Fruit fly (Drosophila melanogaster) whole organism, embryonic: Measurements from ENCODE around the gene CG10286.

Source experiments
- Ada2b ChIP-seq: fragments of 200-800 bp; sonication (Bioruptor generic); IDR thresholded peaks from 2 replicates; pipeline ENCODE4 v1.3.6; 2022; ENCODE audit warnings: missing biosample characterization, missing genetic modification characterization
- BEAF-32 ChIP-seq: fragments of 200-800 bp; sonication (Bioruptor generic); optimal IDR thresholded peaks from 3 replicates; lab custom pipeline; 2017; ENCODE audit warnings: missing biosample characterization, missing genetic modification characterization, mild to moderate bottlenecking, moderate library complexity, missing genetic modification reagents
- CG11696 ChIP-seq: fragments of 200-800 bp; sonication (Bioruptor generic); IDR thresholded peaks from 2 replicates; pipeline ENCODE4 v1.3.6; 2022; ENCODE audit warnings: missing biosample characterization, missing genetic modification characterization
- CG11723 ChIP-seq: fragments of 200-800 bp; sonication (Bioruptor generic); optimal IDR thresholded peaks from 2 replicates; lab custom pipeline; 2017; ENCODE audit warnings: missing biosample characterization, mild to moderate bottlenecking, missing genetic modification characterization
- CG13123 ChIP-seq: fragments of 200-800 bp; sonication (Bioruptor generic); optimal IDR thresholded peaks from 2 replicates; lab custom pipeline; 2016; ENCODE audit warnings: missing biosample characterization, missing genetic modification characterization
- CG14710 ChIP-seq: fragments of 200-800 bp; sonication (Bioruptor generic); optimal IDR thresholded peaks from 3 replicates; lab custom pipeline; 2019; ENCODE audit warnings: missing biosample characterization, mild to moderate bottlenecking, missing genetic modification characterization, moderate library complexity
- CG14860 ChIP-seq: fragments of 200-800 bp; sonication (Bioruptor generic); IDR thresholded peaks from 3 replicates; pipeline ENCODE4 v1.3.6; 2022; ENCODE audit warnings: missing biosample characterization, missing genetic modification characterization; ENCODE audit not compliant: partially characterized antibody
- CG15073 ChIP-seq: fragments of 200-800 bp; sonication (Bioruptor generic); optimal IDR thresholded peaks from 2 replicates; lab custom pipeline; 2016; ENCODE audit warnings: missing biosample characterization, missing genetic modification characterization
- CG15479 ChIP-seq: fragments of 200-800 bp; sonication (Bioruptor generic); optimal IDR thresholded peaks from 3 replicates; lab custom pipeline; 2019; ENCODE audit warnings: missing biosample characterization, mild to moderate bottlenecking, missing genetic modification characterization, moderate library complexity
- CG16779 ChIP-seq: fragments of 200-800 bp; sonication (Bioruptor generic); IDR thresholded peaks from 2 replicates; pipeline ENCODE4 v1.3.6; 2022; ENCODE audit warnings: missing biosample characterization, missing genetic modification characterization
- CG18011 ChIP-seq: fragments of 200-800 bp; sonication (Bioruptor generic); optimal IDR thresholded peaks from 2 replicates; lab custom pipeline; 2017; ENCODE audit warnings: missing biosample characterization, missing genetic modification characterization, mild to moderate bottlenecking, moderate library complexity, missing genotype
- CG2202 ChIP-seq: fragments of 200-800 bp; sonication (Bioruptor generic); optimal IDR thresholded peaks from 2 replicates; lab custom pipeline; 2018; ENCODE audit warnings: missing biosample characterization, mild to moderate bottlenecking, missing genetic modification characterization
- CG31388 ChIP-seq: fragments of 200-800 bp; sonication (Bioruptor generic); optimal IDR thresholded peaks from 2 replicates; lab custom pipeline; 2016; ENCODE audit warnings: missing biosample characterization, missing genetic modification characterization
- CG32767 ChIP-seq: fragments of 200-800 bp; sonication (Bioruptor generic); IDR thresholded peaks from 2 replicates; pipeline ENCODE4 v1.3.6; 2022; ENCODE audit warnings: missing biosample characterization, missing genetic modification characterization
- CG33557 ChIP-seq: fragments of 200-800 bp; sonication (Bioruptor generic); optimal IDR thresholded peaks from 2 replicates; lab custom pipeline; 2019; ENCODE audit warnings: missing biosample characterization, mild to moderate bottlenecking, missing genetic modification characterization, moderate library complexity
- CG4707 ChIP-seq: fragments of 200-800 bp; sonication (Bioruptor generic); optimal IDR thresholded peaks from 2 replicates; lab custom pipeline; 2018; ENCODE audit warnings: missing biosample characterization, mild to moderate bottlenecking, missing genetic modification characterization, moderate library complexity
- CG4854 ChIP-seq: fragments of 200-800 bp; sonication (Bioruptor generic); optimal IDR thresholded peaks from 2 replicates; lab custom pipeline; 2016; ENCODE audit warnings: missing biosample characterization, missing genetic modification characterization, inconsistent platforms
- CG5245 ChIP-seq: fragments of 200-800 bp; sonication (Bioruptor generic); optimal IDR thresholded peaks from 3 replicates; lab custom pipeline; 2016; ENCODE audit warnings: missing biosample characterization, missing genetic modification characterization
- CG6254 ChIP-seq: fragments of 200-800 bp; sonication (Bioruptor generic); optimal IDR thresholded peaks from 3 replicates; lab custom pipeline; 2017; ENCODE audit warnings: mild to moderate bottlenecking, missing biosample characterization, missing genetic modification reagents, missing genetic modification characterization
- CG7839 ChIP-seq: fragments of 200-800 bp; sonication (Bioruptor generic); optimal IDR thresholded peaks from 3 replicates; lab custom pipeline; 2018; ENCODE audit warnings: missing biosample characterization, mild to moderate bottlenecking, missing genetic modification characterization, moderate library complexity
- CG8281 ChIP-seq: fragments of 200-800 bp; sonication (Bioruptor generic); optimal IDR thresholded peaks from 2 replicates; lab custom pipeline; 2018; ENCODE audit warnings: missing biosample characterization, mild to moderate bottlenecking, missing genetic modification characterization, moderate library complexity
- CG8924 ChIP-seq: fragments of 200-800 bp; optimal IDR thresholded peaks from 3 replicates; lab custom pipeline; 2019; ENCODE audit warnings: missing biosample characterization, mild to moderate bottlenecking, missing genetic modification characterization, moderate library complexity
- CG9727 ChIP-seq: fragments of 200-800 bp; sonication (Bioruptor generic); optimal IDR thresholded peaks from 3 replicates; lab custom pipeline; 2017; ENCODE audit warnings: missing biosample characterization, mild to moderate bottlenecking, missing genetic modification characterization
- D ChIP-seq, 2 experiments: fragments of 200-800 bp in 1 of 2; fragments of >200 bp in 1 of 2; sonication (Bioruptor generic) in 1 of 2; optimal IDR thresholded peaks; 2 replicates in 1 of 2; 3 replicates in 1 of 2; lab custom pipeline; 2017; ENCODE audit warnings: mild to moderate bottlenecking in 1 of 2, missing biosample characterization in 1 of 2, missing genetic modification characterization in 1 of 2, missing genetic modification reagents in 1 of 2
- Hmx ChIP-seq: fragments of 200-800 bp; sonication (Bioruptor generic); optimal IDR thresholded peaks from 2 replicates; lab custom pipeline; 2016; ENCODE audit warnings: missing biosample characterization, missing genetic modification characterization
- NC2β ChIP-seq: fragments of 200-800 bp; sonication (Bioruptor generic); optimal IDR thresholded peaks from 2 replicates; lab custom pipeline; 2016; ENCODE audit warnings: missing biosample characterization, missing genetic modification characterization
- Nf-YC ChIP-seq: fragments of 200-800 bp; optimal IDR thresholded peaks from 3 replicates; lab custom pipeline; 2019; ENCODE audit warnings: missing biosample characterization, mild to moderate bottlenecking, missing genetic modification characterization, moderate library complexity
- Sox102F ChIP-seq: fragments of 200-800 bp; sonication (Bioruptor generic); optimal IDR thresholded peaks from 2 replicates; lab custom pipeline; 2018; ENCODE audit warnings: missing biosample characterization, mild to moderate bottlenecking, missing genetic modification characterization, moderate library complexity
- Spps ChIP-seq: fragments of 200-800 bp; sonication (Bioruptor generic); optimal IDR thresholded peaks from 2 replicates; lab custom pipeline; 2018; ENCODE audit warnings: missing biosample characterization, mild to moderate bottlenecking, missing genetic modification characterization
- Stat92E ChIP-seq, 3 experiments: fragments of >200 bp in 2 of 3; fragments of 200-800 bp in 1 of 3; sonication (Bioruptor generic) in 1 of 3; optimal IDR thresholded peaks; 2 replicates each; lab custom pipeline; 2017 to 2019; ENCODE audit warnings: missing biosample characterization in 3 of 3, missing genetic modification characterization in 3 of 3, mild to moderate bottlenecking in 1 of 3, moderate library complexity in 1 of 3
- ac ChIP-seq: fragments of 200-800 bp; sonication (Bioruptor generic); optimal IDR thresholded peaks from 3 replicates; lab custom pipeline; 2017; ENCODE audit warnings: missing biosample characterization, mild to moderate bottlenecking, missing genetic modification characterization
- ap ChIP-seq: fragments of 200-800 bp; sonication (Bioruptor generic); IDR thresholded peaks from 2 replicates; pipeline ENCODE4 v1.3.6; 2022; ENCODE audit warnings: missing biosample characterization, missing genetic modification characterization
- ara ChIP-seq: fragments of 200-800 bp; sonication (Bioruptor generic); IDR thresholded peaks from 2 replicates; pipeline ENCODE4 v1.3.6; 2022; ENCODE audit warnings: missing biosample characterization, missing genetic modification characterization
- ase ChIP-seq: fragments of 200-800 bp; sonication (Bioruptor generic); IDR thresholded peaks from 3 replicates; pipeline ENCODE4 v1.3.6; 2022; ENCODE audit warnings: missing biosample characterization, missing genetic modification characterization
- chinmo ChIP-seq: fragments of 200-800 bp; sonication (Bioruptor generic); IDR thresholded peaks from 4 replicates; pipeline ENCODE4 v1.3.6; 2022; ENCODE audit warnings: missing biosample characterization, missing genetic modification characterization; ENCODE audit not compliant: partially characterized antibody
- dm ChIP-seq: fragments of 200-800 bp; sonication (Bioruptor generic); optimal IDR thresholded peaks from 3 replicates; lab custom pipeline; 2016; ENCODE audit warnings: missing biosample characterization, missing genetic modification characterization
- ems ChIP-seq: fragments of 200-800 bp; sonication (Bioruptor generic); optimal IDR thresholded peaks from 3 replicates; lab custom pipeline; 2016; ENCODE audit warnings: missing biosample characterization, missing genetic modification characterization
- exex ChIP-seq: fragments of 200-800 bp; sonication (Bioruptor generic); optimal IDR thresholded peaks from 4 replicates; lab custom pipeline; 2018; ENCODE audit warnings: missing biosample characterization, mild to moderate bottlenecking, missing genetic modification characterization, moderate library complexity
- fu2 ChIP-seq: fragments of 200-800 bp; sonication (Bioruptor generic); optimal IDR thresholded peaks from 2 replicates; lab custom pipeline; 2016; ENCODE audit warnings: missing biosample characterization, missing genetic modification characterization
- gce ChIP-seq: fragments of 200-800 bp; sonication (Bioruptor generic); IDR thresholded peaks from 3 replicates; pipeline ENCODE4 v1.3.6; 2022; ENCODE audit warnings: missing biosample characterization, missing genetic modification characterization
- lov ChIP-seq, 2 experiments: fragments of 200-800 bp in 1 of 2; fragments of >200 bp in 1 of 2; sonication (Bioruptor generic) in 1 of 2; IDR thresholded peaks in 1 of 2; optimal IDR thresholded peaks in 1 of 2; 2 replicates in 1 of 2; 3 replicates in 1 of 2; pipeline versions ENCODE4 v1.3.6 to Lab custom; 2017 to 2022; ENCODE audit warnings: missing biosample characterization in 1 of 2, missing genetic modification characterization in 1 of 2
- mirr ChIP-seq: fragments of 200-800 bp; sonication (Bioruptor generic); optimal IDR thresholded peaks from 3 replicates; lab custom pipeline; 2018; ENCODE audit warnings: missing biosample characterization, mild to moderate bottlenecking, missing genetic modification characterization
- odd ChIP-seq: fragments of 200-800 bp; sonication (Bioruptor generic); optimal IDR thresholded peaks from 2 replicates; lab custom pipeline; 2017; ENCODE audit warnings: missing biosample characterization, mild to moderate bottlenecking, missing genetic modification characterization
- pfk ChIP-seq: fragments of 200-800 bp; sonication (Bioruptor generic); optimal IDR thresholded peaks from 2 replicates; lab custom pipeline; 2018; ENCODE audit warnings: missing biosample characterization, mild to moderate bottlenecking, missing genetic modification characterization, moderate library complexity
- tap ChIP-seq: fragments of 200-800 bp; optimal IDR thresholded peaks from 3 replicates; lab custom pipeline; 2019; ENCODE audit warnings: missing biosample characterization, mild to moderate bottlenecking, missing genetic modification characterization, moderate library complexity
- unc-4 ChIP-seq: fragments of 200-800 bp; sonication (Bioruptor generic); IDR thresholded peaks from 2 replicates; pipeline ENCODE4 v1.3.6; 2022; ENCODE audit warnings: missing biosample characterization, missing genetic modification characterization; ENCODE audit not compliant: partially characterized antibody
- wek ChIP-seq: fragments of 200-800 bp; sonication (Bioruptor generic); optimal IDR thresholded peaks from 3 replicates; lab custom pipeline; 2018; ENCODE audit warnings: missing biosample characterization, mild to moderate bottlenecking, missing genetic modification characterization, moderate library complexity
- zen ChIP-seq: fragments of 200-800 bp; sonication (Bioruptor generic); optimal IDR thresholded peaks from 3 replicates; lab custom pipeline; 2018; ENCODE audit warnings: missing biosample characterization, mild to moderate bottlenecking, missing genetic modification characterization, moderate library complexity

CG10286 gene

dm6 chr3R:6416242-6416641, 47.5 kb downstream of the CG10286 start (continued):
- TF ChIP-seq CG15073 (GFP tag; lab: Kevin White, UChicago), result no peak
- peak; percentile 60; the same call in 2 of the 3 replicates for TF ChIP-seq gce (GFP tag; lab: Robert Waterston, UW)
- TF ChIP-seq ase, result peak; percentile 79; the same call in 2 of the 3 replicates
- TF ChIP-seq pfk (GFP tag; lab: Kevin White, UChicago), result no peak
- peak; percentile 53 for TF ChIP-seq CG4854
- peak; percentile 87 for TF ChIP-seq CG7839 (tag; lab: Kevin White, UChicago)
- no peak for TF ChIP-seq ac (GFP tag; lab: Kevin White, UChicago)
- TF ChIP-seq ara (GFP tag; lab: Robert Waterston, UW), result peak; percentile 70; the same call in 1 of the 2 replicates
- 0 out of 2 replicates have a peak, but pooled peaks have one; percentile 56 for TF ChIP-seq CG32767
- peak; percentile 34 for TF ChIP-seq NC2β (GFP tag; lab: Kevin White, UChicago)
- peak; percentile 16 for TF ChIP-seq CG14710 (tag; lab: Kevin White, UChicago)
- no peak for TF ChIP-seq D (optimal IDR thresholded peaks at IDR 0.05; lab: Kevin White, UChicago)
- peak; percentile 45 for TF ChIP-seq D (GFP tag; optimal IDR thresholded peaks at IDR 0.05; lab: Kevin White, UChicago)
- TF ChIP-seq CG8281, result peak; percentile 6
- TF ChIP-seq mirr (GFP tag; lab: Kevin White, UChicago), result peak; percentile 66
- peak; percentile 74 for TF ChIP-seq CG9727 (GFP tag; lab: Kevin White, UChicago)
- TF ChIP-seq Sox102F (GFP tag; lab: Kevin White, UChicago), result peak; percentile 69
- TF ChIP-seq ap (GFP tag; lab: Robert Waterston, UW), result peak; percentile 42; the same call in 1 of the 2 replicates
- peak; percentile 70 for TF ChIP-seq CG8924
- TF ChIP-seq unc-4 (GFP tag; lab: Robert Waterston, UW), result no peak
- peak; percentile 77 for TF ChIP-seq Ada2b (GFP tag; lab: Robert Waterston, UW)
- peak; percentile 17 for TF ChIP-seq dm (GFP tag; lab: Kevin White, UChicago)
- no peak for TF ChIP-seq CG16779
- TF ChIP-seq Nf-YC (tag; lab: Kevin White, UChicago), result peak; percentile 12
- no peak for TF ChIP-seq BEAF-32
- peak; percentile 35 for TF ChIP-seq CG11723
- peak; percentile 64 for TF ChIP-seq ems (GFP tag; lab: Kevin White, UChicago)
- peak; percentile 3 for TF ChIP-seq Spps (tag; lab: Kevin White, UChicago)
- TF ChIP-seq CG33557 (GFP tag; lab: Kevin White, UChicago), result no peak
- peak; percentile 41 for TF ChIP-seq fu2 (GFP tag; lab: Kevin White, UChicago)
- TF ChIP-seq CG4707 (GFP tag; lab: Kevin White, UChicago), result no peak
- TF ChIP-seq Stat92E (GFP tag; optimal IDR thresholded peaks at IDR 0.05; lab: Kevin White, UChicago), result no peak
- TF ChIP-seq CG31388 (GFP tag; lab: Kevin White, UChicago), result no peak
- no peak for TF ChIP-seq wek (GFP tag; lab: Kevin White, UChicago)
- no peak for TF ChIP-seq CG2202 (tag; lab: Kevin White, UChicago)
- peak; percentile 65 for TF ChIP-seq CG18011 (GFP tag; lab: Kevin White, UChicago)
- peak; percentile 16 for TF ChIP-seq zen (tag; lab: Kevin White, UChicago)
- TF ChIP-seq Hmx (GFP tag; lab: Kevin White, UChicago), result no peak
- peak; percentile 15 for TF ChIP-seq CG6254 (GFP tag; lab: Kevin White, UChicago)
- TF ChIP-seq CG14860 (GFP tag; lab: Robert Waterston, UW), result no peak
- TF ChIP-seq lov (optimal IDR thresholded peaks at IDR 0.05; lab: Kevin White, UChicago), result no peak
- TF ChIP-seq lov (GFP tag; IDR thresholded peaks at IDR 0.05; lab: Robert Waterston, UW), result peak; percentile 71; the same call in 1 of the 3 replicates
- TF ChIP-seq CG13123, result no peak
- peak; percentile 91 for TF ChIP-seq CG11696 (GFP tag; lab: Robert Waterston, UW)
- TF ChIP-seq exex, result peak; percentile 26
- TF ChIP-seq chinmo (GFP tag; lab: Robert Waterston, UW), result no peak
- TF ChIP-seq CG15479 (GFP tag; lab: Kevin White, UChicago), result no peak
- peak; percentile 36 for TF ChIP-seq tap
- peak; percentile 34 for TF ChIP-seq odd
- peak; percentile 25 for TF ChIP-seq CG5245
